Worm (Caenorhabditis elegans) whole organism, young adult: ENCODE measurements around the gene zer-1.

Experiments
- B0019.2 ChIP-seq: fragments of 200-800 bp; sonication (Bioruptor generic); conservative IDR thresholded peaks from 2 replicates; pipeline ENCODE4 v1.3.6; 2022; ENCODE audit warnings: missing genetic modification reagents, missing genetic modification characterization, missing compliant biosample characterization
- B0035.1 ChIP-seq: sonication (generic microtip); optimal IDR thresholded peaks from 2 replicates; lab custom pipeline; 2016; ENCODE audit warnings: missing genetic modification characterization, mild to moderate bottlenecking, missing compliant biosample characterization, missing genotype, missing genetic modification reagents
- B0336.3 ChIP-seq: fragments of 200-800 bp; sonication (Bioruptor generic); IDR thresholded peaks from 2 replicates; pipeline ENCODE4 v1.3.6; 2022; ENCODE audit warnings: missing genetic modification characterization, missing compliant biosample characterization
- C17E4.6 ChIP-seq: fragments of 200-800 bp; sonication (Bioruptor generic); IDR thresholded peaks from 2 replicates; pipeline ENCODE4 v1.3.6; 2022; ENCODE audit warnings: missing genetic modification reagents, missing genetic modification characterization, missing compliant biosample characterization
- D2030.7 ChIP-seq: fragments of 200-800 bp; sonication (Bioruptor generic); IDR thresholded peaks from 2 replicates; pipeline ENCODE4 v1.3.6; 2022; ENCODE audit warnings: missing genetic modification reagents, missing genetic modification characterization, missing compliant biosample characterization
- F22D6.2 ChIP-seq: sonication (generic microtip); optimal IDR thresholded peaks from 2 replicates; lab custom pipeline; 2016; ENCODE audit warnings: mild to moderate bottlenecking, missing genetic modification characterization, missing compliant biosample characterization
- F23B12.7 ChIP-seq: sonication (generic microtip); optimal IDR thresholded peaks from 2 replicates; lab custom pipeline; 2017; ENCODE audit warnings: missing genetic modification characterization, mild to moderate bottlenecking, missing compliant biosample characterization, antibody characterized with exemption, moderate library complexity; ENCODE audit not compliant: insufficient read depth
- F39B2.1 ChIP-seq: fragments of 200-800 bp; sonication (Bioruptor generic); IDR thresholded peaks from 2 replicates; pipeline ENCODE4 v1.3.6; 2022; ENCODE audit warnings: missing genetic modification reagents, missing genetic modification characterization, missing compliant biosample characterization
- F52B5.7 ChIP-seq: sonication (generic microtip); optimal IDR thresholded peaks from 2 replicates; lab custom pipeline; 2016; ENCODE audit warnings: mild to moderate bottlenecking, missing genetic modification characterization, missing compliant biosample characterization
- K11D2.4 ChIP-seq: fragments of 200-800 bp; sonication (Bioruptor generic); IDR thresholded peaks from 2 replicates; pipeline ENCODE4 v1.3.6; 2022; ENCODE audit warnings: missing genetic modification reagents, missing genetic modification characterization, missing compliant biosample characterization
- T07F8.4 ChIP-seq: sonication (generic microtip); optimal IDR thresholded peaks from 2 replicates; lab custom pipeline; 2016; ENCODE audit warnings: mild to moderate bottlenecking, missing genetic modification characterization, moderate library complexity, missing compliant biosample characterization
- Y95B8A.8 ChIP-seq: fragments of 200-800 bp; sonication (Bioruptor generic); IDR thresholded peaks from 2 replicates; pipeline ENCODE4 v1.3.6; 2022; ENCODE audit warnings: missing genetic modification reagents, missing genetic modification characterization, missing compliant biosample characterization
- akir-1 ChIP-seq: fragments of 200-800 bp; sonication (Bioruptor generic); optimal IDR thresholded peaks from 2 replicates; lab custom pipeline; 2018; ENCODE audit warnings: mild to moderate bottlenecking, missing genetic modification characterization, moderate library complexity, missing compliant biosample characterization
- ama-1 ChIP-seq, 3 experiments: fragments of 150-350 bp in 1 of 3; sonication (generic microtip) in 2 of 3; optimal IDR thresholded peaks; 2 replicates each; lab custom pipeline; 2014 to 2018; ENCODE audit warnings: missing biosample characterization in 2 of 3, missing genetic modification characterization in 2 of 3, missing genetic modification reagents in 2 of 3
- aptf-2 ChIP-seq: fragments of 200-800 bp; sonication (Bioruptor generic); conservative IDR thresholded peaks from 2 replicates; pipeline ENCODE4 v1.3.6; 2022; ENCODE audit warnings: missing genetic modification reagents, missing genetic modification characterization, missing compliant biosample characterization
- aptf-3 ChIP-seq: fragments of 200-800 bp; sonication (Bioruptor generic); IDR thresholded peaks from 2 replicates; pipeline ENCODE4 v1.3.6; 2022; ENCODE audit warnings: missing genetic modification characterization, missing compliant biosample characterization
- athp-1 ChIP-seq: sonication (generic microtip); optimal IDR thresholded peaks from 2 replicates; lab custom pipeline; 2017; ENCODE audit warnings: mild to moderate bottlenecking, missing genetic modification characterization, missing compliant biosample characterization
- attf-3 ChIP-seq: fragments of 200-800 bp; sonication (Bioruptor generic); conservative IDR thresholded peaks from 2 replicates; pipeline ENCODE4 v1.3.6; 2022; ENCODE audit warnings: missing genetic modification reagents, missing genetic modification characterization, missing compliant biosample characterization
- attf-6 ChIP-seq: fragments of 200-800 bp; sonication (Bioruptor generic); IDR thresholded peaks from 2 replicates; pipeline ENCODE4 v1.3.6; 2022; ENCODE audit warnings: missing genetic modification reagents, missing genetic modification characterization, missing compliant biosample characterization
- bed-1 ChIP-seq: fragments of 200-800 bp; sonication (Bioruptor generic); IDR thresholded peaks from 2 replicates; pipeline ENCODE4 v1.3.6; 2022; ENCODE audit warnings: missing genetic modification reagents, missing genetic modification characterization, missing compliant biosample characterization
- bed-2 ChIP-seq: fragments of 200-800 bp; sonication (Bioruptor generic); IDR thresholded peaks from 2 replicates; pipeline ENCODE4 v1.3.6; 2022; ENCODE audit warnings: missing genetic modification reagents, missing genetic modification characterization, missing compliant biosample characterization
- ccch-3 ChIP-seq: fragments of 200-800 bp; sonication (Bioruptor generic); optimal IDR thresholded peaks from 2 replicates; lab custom pipeline; 2018; ENCODE audit warnings: mild to moderate bottlenecking, missing genetic modification characterization, missing compliant biosample characterization
- cebp-2 ChIP-seq: fragments of 200-800 bp; sonication (Bioruptor generic); IDR thresholded peaks from 2 replicates; pipeline ENCODE4 v1.3.6; 2022; ENCODE audit warnings: missing genetic modification characterization, missing compliant biosample characterization
- ceh-40 ChIP-seq: fragments of 200-800 bp; sonication (Bioruptor generic); IDR thresholded peaks from 2 replicates; pipeline ENCODE4 v1.3.6; 2022; ENCODE audit warnings: missing genetic modification characterization, missing compliant biosample characterization
- dox-1 ChIP-seq: fragments of 200-800 bp; sonication (Bioruptor generic); IDR thresholded peaks from 2 replicates; pipeline ENCODE4 v1.3.6; 2022; ENCODE audit warnings: missing genetic modification reagents, missing genetic modification characterization, missing compliant biosample characterization
- dpff-1 ChIP-seq: sonication (generic microtip); optimal IDR thresholded peaks from 2 replicates; lab custom pipeline; 2017; ENCODE audit warnings: mild to moderate bottlenecking, missing genetic modification characterization, missing compliant biosample characterization
- dpl-1 ChIP-seq: fragments of 150-350 bp; optimal IDR thresholded peaks from 2 replicates; lab custom pipeline; 2014; ENCODE audit warnings: missing biosample characterization, missing genetic modification reagents, missing genetic modification characterization
- egl-18 ChIP-seq: fragments of 200-800 bp; sonication (Bioruptor generic); IDR thresholded peaks from 2 replicates; pipeline ENCODE4 v1.3.6; 2022; ENCODE audit warnings: missing genetic modification reagents, missing genetic modification characterization, missing compliant biosample characterization
- ekl-4 ChIP-seq: fragments of 200-800 bp; sonication (Bioruptor generic); IDR thresholded peaks from 2 replicates; pipeline ENCODE4 v1.3.6; 2022; ENCODE audit warnings: missing genetic modification reagents, missing genetic modification characterization, missing compliant biosample characterization
- hlh-12 ChIP-seq: sonication (generic microtip); optimal IDR thresholded peaks from 2 replicates; lab custom pipeline; 2016; ENCODE audit warnings: missing genetic modification characterization, missing compliant biosample characterization
- hlh-26 ChIP-seq: fragments of 200-800 bp; sonication (Bioruptor generic); conservative IDR thresholded peaks from 2 replicates; pipeline ENCODE4 v1.3.6; 2022; ENCODE audit warnings: missing genetic modification reagents, missing genetic modification characterization, missing compliant biosample characterization
- hmg-1.2 ChIP-seq: fragments of 200-800 bp; sonication (Bioruptor generic); IDR thresholded peaks from 2 replicates; pipeline ENCODE4 v1.3.6; 2022; ENCODE audit warnings: missing genetic modification reagents, missing genetic modification characterization, missing compliant biosample characterization
- hmg-20 ChIP-seq: fragments of 200-800 bp; sonication (Bioruptor generic); IDR thresholded peaks from 2 replicates; pipeline ENCODE4 v1.3.6; 2022; ENCODE audit warnings: missing genetic modification reagents, missing genetic modification characterization, missing compliant biosample characterization
- hrde-1 ChIP-seq: sonication (generic microtip); optimal IDR thresholded peaks from 2 replicates; lab custom pipeline; 2016; ENCODE audit warnings: missing genetic modification characterization, mild to moderate bottlenecking, missing compliant biosample characterization, moderate library complexity, missing genotype, missing genetic modification reagents, borderline replicate concordance
- hsf-1 ChIP-seq: fragments of 200-800 bp; sonication (Bioruptor generic); IDR thresholded peaks from 2 replicates; pipeline ENCODE4 v1.3.6; 2022; ENCODE audit warnings: missing genetic modification reagents, missing genetic modification characterization, missing compliant biosample characterization
- let-526 ChIP-seq: fragments of 200-800 bp; sonication (Bioruptor generic); IDR thresholded peaks from 2 replicates; pipeline ENCODE4 v1.3.6; 2022; ENCODE audit warnings: missing genetic modification reagents, missing genetic modification characterization, missing compliant biosample characterization
- let-607 ChIP-seq, 2 experiments: fragments of 200-800 bp in 1 of 2; sonication (Bioruptor generic) in 1 of 2; sonication (generic microtip) in 1 of 2; optimal IDR thresholded peaks; 2 replicates each; lab custom pipeline; 2016 to 2018; ENCODE audit warnings: mild to moderate bottlenecking in 2 of 2, missing compliant biosample characterization in 2 of 2, missing genetic modification characterization in 2 of 2, moderate library complexity in 2 of 2, missing genotype in 1 of 2
- lir-1 ChIP-seq: fragments of 200-800 bp; sonication (Bioruptor generic); conservative IDR thresholded peaks from 2 replicates; pipeline ENCODE4 v1.3.6; 2022; ENCODE audit warnings: missing genetic modification reagents, missing genetic modification characterization, missing compliant biosample characterization
- madf-3 ChIP-seq: fragments of 200-800 bp; sonication (Bioruptor generic); IDR thresholded peaks from 2 replicates; pipeline ENCODE4 v1.3.6; 2022; ENCODE audit warnings: missing genetic modification reagents, missing genetic modification characterization, missing compliant biosample characterization
- mel-28 ChIP-seq: sonication (generic microtip); optimal IDR thresholded peaks from 2 replicates; lab custom pipeline; 2016; ENCODE audit warnings: borderline replicate concordance, mild to moderate bottlenecking, missing genetic modification characterization, missing compliant biosample characterization
- nhr-120 ChIP-seq: fragments of 200-800 bp; sonication (Bioruptor generic); IDR thresholded peaks from 2 replicates; pipeline ENCODE4 v1.3.6; 2022; ENCODE audit warnings: missing genetic modification characterization, missing compliant biosample characterization
- nhr-80 ChIP-seq: sonication (generic microtip); optimal IDR thresholded peaks from 2 replicates; lab custom pipeline; 2016; ENCODE audit warnings: missing genetic modification characterization, missing compliant biosample characterization
- rcor-1 ChIP-seq: fragments of 200-800 bp; sonication (Bioruptor generic); IDR thresholded peaks from 2 replicates; pipeline ENCODE4 v1.3.6; 2022; ENCODE audit warnings: missing genetic modification reagents, missing genetic modification characterization, missing compliant biosample characterization
- rec-8 ChIP-seq, 2 experiments: sonication (generic microtip); optimal IDR thresholded peaks; 2 replicates each; lab custom pipeline; 2016; ENCODE audit warnings: mild to moderate bottlenecking in 2 of 2, missing genetic modification characterization in 2 of 2, missing genetic modification reagents in 2 of 2, missing genotype in 2 of 2, missing biosample characterization in 1 of 2, missing compliant biosample characterization in 1 of 2, moderate library complexity in 1 of 2
- snpc-1.3 ChIP-seq: sonication (generic microtip); optimal IDR thresholded peaks from 2 replicates; lab custom pipeline; 2017; ENCODE audit warnings: missing genetic modification characterization, mild to moderate bottlenecking, missing compliant biosample characterization, antibody characterized with exemption, moderate library complexity, missing genotype, missing genetic modification reagents; ENCODE audit not compliant: insufficient read depth
- sptf-2 ChIP-seq: fragments of 200-800 bp; sonication (Bioruptor generic); optimal IDR thresholded peaks from 2 replicates; lab custom pipeline; 2018; ENCODE audit warnings: mild to moderate bottlenecking, missing genetic modification characterization, missing compliant biosample characterization
- tbp1 ChIP-seq: fragments of 200-800 bp; sonication (Bioruptor generic); optimal IDR thresholded peaks from 2 replicates; lab custom pipeline; 2018; ENCODE audit warnings: mild to moderate bottlenecking, missing genetic modification characterization, missing compliant biosample characterization
- ztf-28 ChIP-seq: fragments of 200-800 bp; sonication (Bioruptor generic); IDR thresholded peaks from 2 replicates; pipeline ENCODE4 v1.3.6; 2022; ENCODE audit warnings: missing genetic modification reagents, missing genetic modification characterization, missing compliant biosample characterization
- ztf-3 ChIP-seq: fragments of 200-800 bp; sonication (Bioruptor generic); optimal IDR thresholded peaks from 2 replicates; lab custom pipeline; 2018; ENCODE audit warnings: mild to moderate bottlenecking, missing genetic modification characterization, missing compliant biosample characterization

zer-1 gene

DNA sequence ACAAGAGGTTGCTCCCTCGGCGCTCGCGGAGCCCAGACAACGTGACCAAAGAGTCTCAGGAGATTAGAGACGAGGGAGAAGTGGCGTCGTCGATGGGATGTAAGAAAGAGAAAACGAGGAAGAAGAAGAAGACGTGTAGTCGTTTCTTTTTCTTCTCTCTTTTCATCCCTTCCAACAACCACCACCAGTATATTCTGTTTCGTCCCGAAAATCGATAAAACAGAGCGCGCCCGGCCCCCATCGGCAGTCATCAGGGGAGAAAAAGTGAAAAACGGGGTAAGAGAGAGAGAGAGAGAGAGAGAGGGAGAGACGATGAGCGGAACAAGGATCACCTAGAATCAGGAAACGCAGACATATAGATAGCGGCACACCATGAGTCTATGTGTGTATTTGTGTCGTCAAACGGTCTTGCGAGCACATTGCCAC is 1.3 kb upstream of the zer-1 start (continued):
- TF ChIP-seq let-607 (tag; optimal IDR thresholded peaks at IDR 0.05; lab: Kevin White, UChicago): no peak
- TF ChIP-seq bed-2: no peak
- no peak for TF ChIP-seq hlh-26 (GFP tag; lab: Robert Waterston, UW)
- no peak for TF ChIP-seq T07F8.4
- TF ChIP-seq F39B2.1 (GFP tag; lab: Robert Waterston, UW): no peak
- TF ChIP-seq B0035.1 (tag; lab: Kevin White, UChicago): no peak
- no peak for TF ChIP-seq athp-1 (tag; lab: Kevin White, UChicago)
- TF ChIP-seq K11D2.4: no peak
- peak; percentile 38; the same call in 1 of the 2 replicates for TF ChIP-seq B0336.3 (GFP tag; lab: Robert Waterston, UW)
- no peak for TF ChIP-seq rcor-1 (GFP tag; lab: Robert Waterston, UW)
- TF ChIP-seq nhr-120 (GFP tag; lab: Robert Waterston, UW): no peak
- TF ChIP-seq B0019.2 (GFP tag; lab: Robert Waterston, UW): no peak
- peak; percentile 57; the same call in 1 of the 2 replicates for TF ChIP-seq ekl-4 (GFP tag; lab: Robert Waterston, UW)
- TF ChIP-seq Y95B8A.8 (GFP tag; lab: Robert Waterston, UW): no peak
- TF ChIP-seq ama-1 (optimal IDR thresholded peaks at IDR 0.05; lab: Kevin White, UChicago): no peak
- no peak for TF ChIP-seq ama-1 (GFP tag; optimal IDR thresholded peaks at IDR 0.05; lab: Kevin White, UChicago)
- no peak for TF ChIP-seq akir-1 (GFP tag; lab: Kevin White, UChicago)
- TF ChIP-seq D2030.7 (GFP tag; lab: Robert Waterston, UW): no peak
- peak; percentile 59; the same call in 1 of the 2 replicates for TF ChIP-seq dox-1 (GFP tag; lab: Robert Waterston, UW)
- no peak for TF ChIP-seq ztf-28 (GFP tag; lab: Robert Waterston, UW)
- TF ChIP-seq ccch-3 (GFP tag; lab: Kevin White, UChicago): no peak
- no peak for TF ChIP-seq sptf-2 (GFP tag; lab: Kevin White, UChicago)
- TF ChIP-seq attf-3 (GFP tag; lab: Robert Waterston, UW): 0 out of 2 replicates have a peak, but pooled peaks have one; percentile 26
- no peak for TF ChIP-seq hlh-12 (tag; lab: Kevin White, UChicago)
- no peak for TF ChIP-seq C17E4.6
- TF ChIP-seq snpc-1.3: no peak
- no peak for TF ChIP-seq dpff-1 (tag; lab: Kevin White, UChicago)
- no peak for TF ChIP-seq hrde-1 (tag; lab: Kevin White, UChicago)
- no peak for TF ChIP-seq mel-28 (tag; lab: Kevin White, UChicago)
- TF ChIP-seq hmg-20: no peak
- no peak for TF ChIP-seq lir-1 (GFP tag; lab: Robert Waterston, UW)
- TF ChIP-seq rec-8 (tag; optimal IDR thresholded peaks at IDR 0.05; lab: Kevin White, UChicago): no peak
- TF ChIP-seq let-526 (GFP tag; lab: Robert Waterston, UW): no peak
- TF ChIP-seq attf-6 (GFP tag; lab: Robert Waterston, UW): no peak
- no peak for TF ChIP-seq bed-1 (GFP tag; lab: Robert Waterston, UW)
- no peak for TF ChIP-seq F52B5.7 (tag; lab: Kevin White, UChicago)
- TF ChIP-seq nhr-80: peak; percentile 75
- TF ChIP-seq ceh-40 (GFP tag; lab: Robert Waterston, UW): no peak
- no peak for TF ChIP-seq tbp1 (GFP tag; lab: Kevin White, UChicago)
- TF ChIP-seq madf-3 (GFP tag; lab: Robert Waterston, UW): no peak
- TF ChIP-seq aptf-2 (GFP tag; lab: Robert Waterston, UW): no peak
- TF ChIP-seq F22D6.2: no peak
- TF ChIP-seq dpl-1: no peak
- TF ChIP-seq aptf-3 (GFP tag; lab: Robert Waterston, UW): no peak
- no peak for TF ChIP-seq hsf-1 (GFP tag; lab: Robert Waterston, UW)
- peak; percentile 88 for TF ChIP-seq hmg-1.2 (GFP tag; lab: Robert Waterston, UW)
- TF ChIP-seq cebp-2 (GFP tag; lab: Robert Waterston, UW): no peak
- no peak for TF ChIP-seq F23B12.7 (tag; lab: Kevin White, UChicago)
- TF ChIP-seq ztf-3 (GFP tag; lab: Kevin White, UChicago): no peak
- TF ChIP-seq egl-18 (GFP tag; lab: Robert Waterston, UW): no peak
